Fruit fly (Drosophila melanogaster): ENCODE data around the gene CG3740.

- TF ChIP-seq fru (GFP tag; optimal IDR thresholded peaks at IDR 0.05) (no peak), Hr83 (GFP tag; optimal IDR thresholded peaks at IDR 0.05; ENCODE audit: poor library complexity, severe bottlenecking) (no peak), Hr78 (GFP tag; optimal IDR thresholded peaks at IDR 0.05) (no peak)
These were observed 45.8 kb upstream of the CG3740 start for dm6 chrX:1714874-1715273.

Data from whole organism, wandering third instar larva.